Worm (Caenorhabditis elegans) whole organism, young adult: Measurements from ENCODE around the gene sart-3.

ENCODE experiments used
- fkh-3 ChIP-seq: sonication (generic microtip); optimal IDR thresholded peaks from 2 replicates; lab custom pipeline; 2016; ENCODE audit warnings: mild to moderate bottlenecking, missing genetic modification characterization, missing compliant biosample characterization
- nfya-1 ChIP-seq: sonication (generic microtip); optimal IDR thresholded peaks from 2 replicates; lab custom pipeline; 2017; ENCODE audit warnings: antibody characterized with exemption, missing compliant biosample characterization, missing genetic modification characterization, borderline replicate concordance; ENCODE audit not compliant: insufficient read depth

DNA sequence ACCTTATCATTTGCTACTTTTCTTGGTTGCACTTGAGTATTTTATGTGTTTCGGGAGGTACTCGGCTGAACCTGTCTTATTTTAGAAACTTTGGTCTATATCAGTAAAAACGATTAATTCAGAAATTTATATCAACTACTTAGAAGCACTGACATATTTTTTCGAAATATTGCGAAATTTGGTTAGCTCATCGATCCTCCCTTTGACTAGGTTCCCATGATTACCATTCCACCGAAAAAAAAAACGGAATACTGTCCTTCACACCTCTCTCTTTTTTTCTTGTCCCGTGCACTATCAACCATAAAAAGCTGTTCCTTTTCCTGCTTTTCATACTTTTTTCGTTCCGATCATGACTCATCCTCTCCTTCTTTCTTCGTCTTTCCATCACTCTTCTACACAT is 47.5 kb downstream of the sart-3 start:
- TF ChIP-seq nfya-1 (no peak), fkh-3 (tag; lab: Kevin White, UChicago) (no peak)
